Fruit fly (Drosophila melanogaster) whole organism, prepupa: ENCODE measurements around the gene CG8668.

Source experiments
- Blimp-1 ChIP-seq: fragments of 200-800 bp; sonication (Bioruptor generic); optimal IDR thresholded peaks from 3 replicates; lab custom pipeline; 2017; ENCODE audit warnings: missing biosample characterization, missing genetic modification characterization, mild to moderate bottlenecking, moderate library complexity, missing genetic modification reagents
- CG11294 ChIP-seq: fragments of 200-800 bp; sonication (Bioruptor generic); IDR thresholded peaks from 2 replicates; pipeline ENCODE4 v1.3.6; 2022; ENCODE audit warnings: missing biosample characterization, missing genetic modification characterization
- CG11762 ChIP-seq: fragments of 200-800 bp; sonication (Bioruptor generic); optimal IDR thresholded peaks from 3 replicates; lab custom pipeline; 2016; ENCODE audit warnings: missing biosample characterization, missing genetic modification characterization; ENCODE audit not compliant: insufficient read depth
- CG11902 ChIP-seq: fragments of 200-800 bp; sonication (Bioruptor generic); optimal IDR thresholded peaks from 3 replicates; lab custom pipeline; 2016; ENCODE audit warnings: missing biosample characterization, missing genetic modification characterization
- CG15336 ChIP-seq: fragments of 200-800 bp; sonication (Bioruptor generic); IDR thresholded peaks from 2 replicates; pipeline ENCODE4 v1.3.6; 2022; ENCODE audit warnings: missing biosample characterization, missing genetic modification characterization
- CG1621 ChIP-seq: fragments of 200-800 bp; sonication (Bioruptor generic); optimal IDR thresholded peaks from 3 replicates; lab custom pipeline; 2018; ENCODE audit warnings: missing biosample characterization, mild to moderate bottlenecking, missing genetic modification characterization
- CG16779 ChIP-seq: fragments of 200-800 bp; sonication (Bioruptor generic); optimal IDR thresholded peaks from 3 replicates; lab custom pipeline; 2017; ENCODE audit warnings: missing biosample characterization, mild to moderate bottlenecking, missing genetic modification characterization
- CG3032 ChIP-seq: fragments of 200-800 bp; optimal IDR thresholded peaks from 2 replicates; lab custom pipeline; 2019; ENCODE audit warnings: missing biosample characterization, mild to moderate bottlenecking, missing genetic modification characterization, moderate library complexity
- CG31627 ChIP-seq: fragments of 200-800 bp; sonication (Bioruptor generic); optimal IDR thresholded peaks from 3 replicates; lab custom pipeline; 2016; ENCODE audit warnings: missing biosample characterization, missing genetic modification characterization
- CG32006 ChIP-seq: fragments of 200-800 bp; sonication (Bioruptor generic); optimal IDR thresholded peaks from 3 replicates; lab custom pipeline; 2017; ENCODE audit warnings: missing biosample characterization, mild to moderate bottlenecking, missing genetic modification characterization
- CG3919 ChIP-seq: fragments of 200-800 bp; sonication (Bioruptor generic); optimal IDR thresholded peaks from 3 replicates; lab custom pipeline; 2016; ENCODE audit warnings: missing biosample characterization, missing genetic modification characterization
- CG4318 ChIP-seq: fragments of 200-800 bp; sonication (Bioruptor generic); optimal IDR thresholded peaks from 3 replicates; lab custom pipeline; 2017; ENCODE audit warnings: missing biosample characterization, mild to moderate bottlenecking, missing genetic modification characterization
- CG6276 ChIP-seq: fragments of 200-800 bp; sonication (Bioruptor generic); optimal IDR thresholded peaks from 2 replicates; lab custom pipeline; 2017; ENCODE audit warnings: missing biosample characterization, mild to moderate bottlenecking, missing genetic modification characterization
- CG6792 ChIP-seq: fragments of 200-800 bp; sonication (Bioruptor generic); optimal IDR thresholded peaks from 3 replicates; lab custom pipeline; 2016; ENCODE audit warnings: missing biosample characterization, missing genetic modification characterization
- CG6854 ChIP-seq: fragments of 200-800 bp; sonication (Bioruptor generic); optimal IDR thresholded peaks from 2 replicates; lab custom pipeline; 2017; ENCODE audit warnings: missing biosample characterization, mild to moderate bottlenecking, missing genetic modification characterization
- CG7368 ChIP-seq: fragments of 200-800 bp; sonication (Bioruptor generic); optimal IDR thresholded peaks from 3 replicates; lab custom pipeline; 2016; ENCODE audit warnings: missing biosample characterization, missing genetic modification characterization
- CG8119 ChIP-seq: fragments of 200-800 bp; sonication (Bioruptor generic); IDR thresholded peaks from 3 replicates; pipeline ENCODE4 v1.3.6; 2022; ENCODE audit warnings: missing biosample characterization, missing genetic modification characterization
- CG8319 ChIP-seq: fragments of 200-800 bp; sonication (Bioruptor generic); optimal IDR thresholded peaks from 3 replicates; lab custom pipeline; 2016; ENCODE audit warnings: missing biosample characterization, missing genetic modification characterization
- CG8632 ChIP-seq: fragments of 200-800 bp; sonication (Bioruptor generic); optimal IDR thresholded peaks from 3 replicates; lab custom pipeline; 2016; ENCODE audit warnings: missing biosample characterization, missing genetic modification characterization
- CG9139 ChIP-seq: fragments of 200-800 bp; sonication (Bioruptor generic); optimal IDR thresholded peaks from 3 replicates; lab custom pipeline; 2017; ENCODE audit warnings: missing biosample characterization, mild to moderate bottlenecking, missing genetic modification characterization
- Eip75B ChIP-seq: fragments of 200-800 bp; sonication (Bioruptor generic); optimal IDR thresholded peaks from 3 replicates; lab custom pipeline; 2016; ENCODE audit warnings: missing biosample characterization, missing genetic modification characterization
- Eip93F ChIP-seq: fragments of 200-800 bp; sonication (Bioruptor generic); optimal IDR thresholded peaks from 2 replicates; lab custom pipeline; 2016; ENCODE audit warnings: missing biosample characterization, mild to moderate bottlenecking, missing genetic modification characterization
- Ets21C ChIP-seq: fragments of 200-800 bp; sonication (Bioruptor generic); optimal IDR thresholded peaks from 3 replicates; lab custom pipeline; 2016; ENCODE audit warnings: missing biosample characterization, missing genetic modification characterization
- Ets96B ChIP-seq: fragments of 200-800 bp; optimal IDR thresholded peaks from 2 replicates; lab custom pipeline; 2019; ENCODE audit warnings: missing biosample characterization, mild to moderate bottlenecking, missing genetic modification characterization, moderate library complexity
- Gug ChIP-seq: fragments of 200-800 bp; sonication (Bioruptor generic); IDR thresholded peaks from 2 replicates; pipeline ENCODE4 v1.3.6; 2022; ENCODE audit warnings: missing biosample characterization, missing genetic modification characterization
- Hr38 ChIP-seq: sonication (Bioruptor generic); optimal IDR thresholded peaks from 2 replicates; lab custom pipeline; 2016; ENCODE audit warnings: missing biosample characterization, missing genetic modification characterization
- Hr39 ChIP-seq: fragments of 200-800 bp; sonication (Bioruptor generic); optimal IDR thresholded peaks from 2 replicates; lab custom pipeline; 2016; ENCODE audit warnings: missing biosample characterization, missing genetic modification characterization
- Hr4 ChIP-seq: fragments of 200-800 bp; sonication (Bioruptor generic); optimal IDR thresholded peaks from 3 replicates; lab custom pipeline; 2016; ENCODE audit warnings: missing biosample characterization, missing genetic modification characterization
- Lpt ChIP-seq: fragments of 200-800 bp; sonication (Bioruptor generic); optimal IDR thresholded peaks from 3 replicates; lab custom pipeline; 2016; ENCODE audit warnings: missing biosample characterization, missing genetic modification characterization
- Met ChIP-seq: fragments of 200-800 bp; sonication (Bioruptor generic); optimal IDR thresholded peaks from 3 replicates; lab custom pipeline; 2016; ENCODE audit warnings: missing biosample characterization, missing genetic modification characterization
- OdsH ChIP-seq: fragments of 200-800 bp; sonication (Bioruptor generic); optimal IDR thresholded peaks from 3 replicates; lab custom pipeline; 2016; ENCODE audit warnings: missing biosample characterization, missing genetic modification characterization
- Smox ChIP-seq: fragments of 200-800 bp; sonication (Bioruptor generic); optimal IDR thresholded peaks from 3 replicates; lab custom pipeline; 2016; ENCODE audit warnings: missing biosample characterization, missing genetic modification characterization
- Sox102F ChIP-seq: fragments of 200-800 bp; sonication (Bioruptor generic); optimal IDR thresholded peaks from 2 replicates; lab custom pipeline; 2016; ENCODE audit warnings: missing biosample characterization, mild to moderate bottlenecking, missing genetic modification characterization
- Sox14 ChIP-seq: fragments of 200-800 bp; sonication (Bioruptor generic); optimal IDR thresholded peaks from 3 replicates; lab custom pipeline; 2016; ENCODE audit warnings: missing biosample characterization, missing genetic modification characterization
- Sox15 ChIP-seq: fragments of 200-800 bp; sonication (Bioruptor generic); optimal IDR thresholded peaks from 3 replicates; lab custom pipeline; 2016; ENCODE audit warnings: missing biosample characterization, missing genetic modification characterization
- achi ChIP-seq: fragments of 200-800 bp; sonication (Bioruptor generic); optimal IDR thresholded peaks from 3 replicates; lab custom pipeline; 2016; ENCODE audit warnings: missing biosample characterization, missing genetic modification characterization
- acj6 ChIP-seq: fragments of 200-800 bp; sonication (Bioruptor generic); optimal IDR thresholded peaks from 3 replicates; lab custom pipeline; 2016; ENCODE audit warnings: missing biosample characterization, missing genetic modification characterization
- cyc ChIP-seq: fragments of 200-800 bp; sonication (Bioruptor generic); optimal IDR thresholded peaks from 3 replicates; lab custom pipeline; 2016; ENCODE audit warnings: missing biosample characterization, missing genetic modification characterization
- dac ChIP-seq: fragments of 200-800 bp; sonication (Bioruptor generic); optimal IDR thresholded peaks from 2 replicates; lab custom pipeline; 2017; ENCODE audit warnings: missing biosample characterization, mild to moderate bottlenecking, missing genetic modification characterization
- dsx ChIP-seq: fragments of 200-800 bp; optimal IDR thresholded peaks from 3 replicates; lab custom pipeline; 2019; ENCODE audit warnings: missing biosample characterization, mild to moderate bottlenecking, missing genetic modification characterization, moderate library complexity; ENCODE audit not compliant: poor library complexity, severe bottlenecking
- eg ChIP-seq: fragments of 200-800 bp; sonication (Bioruptor generic); IDR thresholded peaks from 3 replicates; pipeline ENCODE4 v1.3.6; 2022; ENCODE audit warnings: missing biosample characterization, missing genetic modification characterization
- esn ChIP-seq: fragments of 200-800 bp; sonication (Bioruptor generic); optimal IDR thresholded peaks from 2 replicates; lab custom pipeline; 2016; ENCODE audit warnings: missing biosample characterization, mild to moderate bottlenecking, missing genetic modification characterization, moderate library complexity
- fd59A ChIP-seq: fragments of 200-800 bp; sonication (Bioruptor generic); optimal IDR thresholded peaks from 2 replicates; lab custom pipeline; 2017; ENCODE audit warnings: missing biosample characterization, mild to moderate bottlenecking, missing genetic modification characterization, missing genetic modification reagents
- fd85E ChIP-seq: fragments of 200-800 bp; sonication (Bioruptor generic); optimal IDR thresholded peaks from 3 replicates; lab custom pipeline; 2016; ENCODE audit warnings: missing biosample characterization, missing genetic modification characterization
- fkh ChIP-seq: fragments of 200-800 bp; sonication (Bioruptor generic); optimal IDR thresholded peaks from 3 replicates; lab custom pipeline; 2017; ENCODE audit warnings: missing biosample characterization, mild to moderate bottlenecking, missing genetic modification characterization, moderate library complexity
- lz ChIP-seq: fragments of 200-800 bp; sonication (Bioruptor generic); optimal IDR thresholded peaks from 3 replicates; lab custom pipeline; 2016; ENCODE audit warnings: missing biosample characterization, missing genetic modification characterization
- net ChIP-seq: fragments of 200-800 bp; sonication (Bioruptor generic); optimal IDR thresholded peaks from 3 replicates; lab custom pipeline; 2016; ENCODE audit warnings: missing biosample characterization, missing genetic modification characterization
- pdm3 ChIP-seq: fragments of 200-800 bp; sonication (Bioruptor generic); optimal IDR thresholded peaks from 3 replicates; lab custom pipeline; 2016; ENCODE audit warnings: missing biosample characterization, missing genetic modification characterization
- spab ChIP-seq: fragments of 200-800 bp; sonication (Bioruptor generic); optimal IDR thresholded peaks from 2 replicates; lab custom pipeline; 2017; ENCODE audit warnings: missing biosample characterization, mild to moderate bottlenecking, missing genetic modification characterization, missing genetic modification reagents
- ss ChIP-seq, 2 experiments: fragments of 200-800 bp; sonication (Bioruptor generic); optimal IDR thresholded peaks; 2 replicates in 1 of 2; 3 replicates in 1 of 2; lab custom pipeline; 2017 to 2018; ENCODE audit warnings: mild to moderate bottlenecking in 2 of 2, missing biosample characterization in 2 of 2, missing genetic modification characterization in 2 of 2, moderate library complexity in 1 of 2
- topi ChIP-seq: fragments of 200-800 bp; sonication (Bioruptor generic); optimal IDR thresholded peaks from 3 replicates; lab custom pipeline; 2016; ENCODE audit warnings: missing biosample characterization, missing genetic modification characterization
- vri ChIP-seq: fragments of 200-800 bp; sonication (Bioruptor generic); optimal IDR thresholded peaks from 3 replicates; lab custom pipeline; 2016; ENCODE audit warnings: missing biosample characterization, mild to moderate bottlenecking, missing genetic modification characterization

The CG8668 gene

dm6 chr2L:8159498-8159897 is 32.7 kb downstream of the CG8668 start, which contains the start of the genes PAPLA1 and Rbsn-5:
Gene PAPLA1 (minus strand): TSS chr2L:8159638.
Gene Rbsn-5 (plus strand): TSS chr2L:8159832.
- peak; percentile 92 for TF ChIP-seq CG6792 (GFP tag; lab: Kevin White, UChicago)
- TF ChIP-seq Hr4, result peak; percentile 96
- TF ChIP-seq Ets96B (tag; lab: Kevin White, UChicago), result peak; percentile 89
- TF ChIP-seq topi (GFP tag; lab: Kevin White, UChicago), result peak; percentile 94
- peak; percentile 78 for TF ChIP-seq spab (GFP tag; lab: Kevin White, UChicago)
- TF ChIP-seq CG32006 (GFP tag; lab: Kevin White, UChicago), result peak; percentile 93
- peak; percentile 94 for TF ChIP-seq Sox102F (GFP tag; lab: Kevin White, UChicago)
- TF ChIP-seq CG3919, result peak; percentile 95
- peak; percentile 79 for TF ChIP-seq CG8119 (GFP tag; lab: Robert Waterston, UW)
- TF ChIP-seq pdm3, result peak; percentile 96
- peak; percentile 94 for TF ChIP-seq CG3032 (tag; lab: Kevin White, UChicago)
- TF ChIP-seq Sox15 (GFP tag; lab: Kevin White, UChicago), result peak; percentile 93
- TF ChIP-seq eg (GFP tag; lab: Robert Waterston, UW), result peak; percentile 93
- peak; percentile 91 for TF ChIP-seq net (GFP tag; lab: Kevin White, UChicago)
- TF ChIP-seq dac, result peak; percentile 89
- peak; percentile 97 for TF ChIP-seq cyc (GFP tag; lab: Kevin White, UChicago)
- TF ChIP-seq CG16779, result peak; percentile 74
- TF ChIP-seq achi (GFP tag; lab: Kevin White, UChicago), result peak; percentile 93
- TF ChIP-seq CG15336 (GFP tag; lab: Robert Waterston, UW), result peak; percentile 82
- TF ChIP-seq ss (GFP tag; optimal IDR thresholded peaks at IDR 0.05; lab: Kevin White, UChicago), result peak; percentile 80 to 86
- peak; percentile 96 for TF ChIP-seq Sox14 (GFP tag; lab: Kevin White, UChicago)
- TF ChIP-seq OdsH, result peak; percentile 96
- TF ChIP-seq esn (GFP tag; lab: Kevin White, UChicago), result peak; percentile 97
- peak; percentile 98 for TF ChIP-seq CG31627 (GFP tag; lab: Kevin White, UChicago)
- peak; percentile 89 for TF ChIP-seq CG1621 (tag; lab: Kevin White, UChicago)
- TF ChIP-seq Lpt (GFP tag; lab: Kevin White, UChicago), result peak; percentile 87
- peak; percentile 85 for TF ChIP-seq CG6854
- peak; percentile 16 for TF ChIP-seq Eip93F
- TF ChIP-seq CG9139, result peak; percentile 62
- TF ChIP-seq CG11902 (GFP tag; lab: Kevin White, UChicago), result peak; percentile 94
- TF ChIP-seq Blimp-1 (GFP tag; lab: Kevin White, UChicago), result peak; percentile 75
- peak; percentile 87 for TF ChIP-seq CG8632 (GFP tag; lab: Kevin White, UChicago)
- TF ChIP-seq Gug (GFP tag; lab: Robert Waterston, UW), result peak; percentile 88
- TF ChIP-seq CG11762 (GFP tag; lab: Kevin White, UChicago), result peak; percentile 90
- TF ChIP-seq lz, result peak; percentile 96
- peak; percentile 76 for TF ChIP-seq Hr38 (GFP tag; lab: Kevin White, UChicago)
- TF ChIP-seq fkh, result peak; percentile 93
- TF ChIP-seq CG6276, result peak; percentile 73
- peak; percentile 81 for TF ChIP-seq fd59A (GFP tag; lab: Kevin White, UChicago)
- TF ChIP-seq fd85E, result peak; percentile 68
- peak; percentile 91 for TF ChIP-seq CG8319 (GFP tag; lab: Kevin White, UChicago)
- TF ChIP-seq Met (GFP tag; lab: Kevin White, UChicago), result peak; percentile 95
- peak; percentile 82 for TF ChIP-seq CG4318 (GFP tag; lab: Kevin White, UChicago)
- TF ChIP-seq Hr39 (GFP tag; lab: Kevin White, UChicago), result peak; percentile 98
- peak; percentile 96 for TF ChIP-seq acj6 (GFP tag; lab: Kevin White, UChicago)
- TF ChIP-seq Ets21C (GFP tag; lab: Kevin White, UChicago), result peak; percentile 95
- peak; percentile 92 for TF ChIP-seq vri
- TF ChIP-seq Smox (GFP tag; lab: Kevin White, UChicago), result peak; percentile 94
- TF ChIP-seq CG11294 (GFP tag; lab: Robert Waterston, UW), result peak; percentile 86
- TF ChIP-seq CG7368 (GFP tag; lab: Kevin White, UChicago), result peak; percentile 90
- peak; percentile 84 for TF ChIP-seq dsx
- TF ChIP-seq Eip75B (GFP tag; lab: Kevin White, UChicago), result peak; percentile 95
